Worm (Caenorhabditis elegans) whole organism, young adult: ENCODE measurements around the gene bir-1.

Source experiments
- F10E7.11 ChIP-seq: sonication (generic microtip); optimal IDR thresholded peaks from 2 replicates; lab custom pipeline; 2017; ENCODE audit warnings: mild to moderate bottlenecking, missing genetic modification characterization, moderate library complexity, missing compliant biosample characterization
- F57A8.1 ChIP-seq: fragments of 200-800 bp; sonication (Bioruptor generic); optimal IDR thresholded peaks from 2 replicates; lab custom pipeline; 2018; ENCODE audit warnings: mild to moderate bottlenecking, missing genetic modification characterization, moderate library complexity, missing compliant biosample characterization
- T26A5.8 ChIP-seq: sonication (generic microtip); optimal IDR thresholded peaks from 2 replicates; lab custom pipeline; 2016; ENCODE audit warnings: missing genetic modification characterization, missing compliant biosample characterization
- Y53G8AR.9 ChIP-seq: fragments of 200-800 bp; sonication (Bioruptor generic); conservative IDR thresholded peaks from 2 replicates; pipeline ENCODE4 v1.3.6; 2022; ENCODE audit warnings: missing genetic modification reagents, missing genetic modification characterization, missing compliant biosample characterization
- Y67H2A.10 ChIP-seq: fragments of 200-800 bp; sonication (Bioruptor generic); conservative IDR thresholded peaks from 2 replicates; pipeline ENCODE4 v1.3.6; 2022; ENCODE audit warnings: missing genetic modification reagents, missing genetic modification characterization, missing compliant biosample characterization
- ZK185.1 ChIP-seq: sonication (generic microtip); optimal IDR thresholded peaks from 2 replicates; lab custom pipeline; 2016; ENCODE audit warnings: mild to moderate bottlenecking, missing genetic modification characterization, missing compliant biosample characterization; ENCODE audit not compliant: poor library complexity, severe bottlenecking
- aptf-3 ChIP-seq: fragments of 200-800 bp; sonication (Bioruptor generic); IDR thresholded peaks from 2 replicates; pipeline ENCODE4 v1.3.6; 2022; ENCODE audit warnings: missing genetic modification characterization, missing compliant biosample characterization
- atf-7 ChIP-seq: sonication (generic microtip); optimal IDR thresholded peaks from 2 replicates; lab custom pipeline; 2017; ENCODE audit warnings: mild to moderate bottlenecking, missing genetic modification characterization, missing compliant biosample characterization
- athp-1 ChIP-seq: sonication (generic microtip); optimal IDR thresholded peaks from 2 replicates; lab custom pipeline; 2017; ENCODE audit warnings: mild to moderate bottlenecking, missing genetic modification characterization, missing compliant biosample characterization
- ccch-3 ChIP-seq: fragments of 200-800 bp; sonication (Bioruptor generic); optimal IDR thresholded peaks from 2 replicates; lab custom pipeline; 2018; ENCODE audit warnings: mild to moderate bottlenecking, missing genetic modification characterization, missing compliant biosample characterization
- cebp-1 ChIP-seq, 2 experiments: fragments of 200-800 bp in 1 of 2; sonication (Bioruptor generic) in 1 of 2; sonication (generic microtip) in 1 of 2; IDR thresholded peaks in 1 of 2; optimal IDR thresholded peaks in 1 of 2; 2 replicates each; pipeline versions ENCODE4 v1.3.6 to Lab custom; 2017 to 2022; ENCODE audit warnings: missing compliant biosample characterization in 2 of 2, missing genetic modification characterization in 2 of 2, mild to moderate bottlenecking in 1 of 2, missing genetic modification reagents in 1 of 2, moderate library complexity in 1 of 2
- ceh-27 ChIP-seq: fragments of 200-800 bp; sonication (Bioruptor generic); optimal IDR thresholded peaks from 2 replicates; lab custom pipeline; 2018; ENCODE audit warnings: mild to moderate bottlenecking, missing genetic modification characterization, moderate library complexity, missing compliant biosample characterization
- ceh-79 ChIP-seq: sonication (generic microtip); optimal IDR thresholded peaks from 2 replicates; lab custom pipeline; 2017; ENCODE audit warnings: mild to moderate bottlenecking, missing genetic modification characterization, missing compliant biosample characterization
- die-1 ChIP-seq: sonication (generic microtip); optimal IDR thresholded peaks from 2 replicates; lab custom pipeline; 2016; ENCODE audit warnings: missing genotype, mild to moderate bottlenecking, missing genetic modification characterization, missing compliant biosample characterization
- dpff-1 ChIP-seq: sonication (generic microtip); optimal IDR thresholded peaks from 2 replicates; lab custom pipeline; 2017; ENCODE audit warnings: mild to moderate bottlenecking, missing genetic modification characterization, missing compliant biosample characterization
- dpl-1 ChIP-seq: fragments of 150-350 bp; optimal IDR thresholded peaks from 2 replicates; lab custom pipeline; 2014; ENCODE audit warnings: missing biosample characterization, missing genetic modification reagents, missing genetic modification characterization
- egl-44 ChIP-seq: fragments of 200-800 bp; sonication (Bioruptor generic); IDR thresholded peaks from 2 replicates; pipeline ENCODE4 v1.3.6; 2022; ENCODE audit warnings: missing genetic modification reagents, missing genetic modification characterization, missing compliant biosample characterization
- egrh-3 ChIP-seq: fragments of 200-800 bp; sonication (Bioruptor generic); IDR thresholded peaks from 2 replicates; pipeline ENCODE4 v1.3.6; 2022; ENCODE audit warnings: missing genetic modification reagents, missing genetic modification characterization, missing compliant biosample characterization
- fkh-3 ChIP-seq: sonication (generic microtip); optimal IDR thresholded peaks from 2 replicates; lab custom pipeline; 2016; ENCODE audit warnings: mild to moderate bottlenecking, missing genetic modification characterization, missing compliant biosample characterization
- him-1 ChIP-seq: sonication (generic microtip); optimal IDR thresholded peaks from 2 replicates; lab custom pipeline; 2016; ENCODE audit warnings: missing genotype, missing genetic modification reagents, missing genetic modification characterization, missing compliant biosample characterization
- hrde-1 ChIP-seq: sonication (generic microtip); optimal IDR thresholded peaks from 2 replicates; lab custom pipeline; 2016; ENCODE audit warnings: missing genetic modification characterization, mild to moderate bottlenecking, missing compliant biosample characterization, moderate library complexity, missing genotype, missing genetic modification reagents, borderline replicate concordance
- lir-1 ChIP-seq: fragments of 200-800 bp; sonication (Bioruptor generic); conservative IDR thresholded peaks from 2 replicates; pipeline ENCODE4 v1.3.6; 2022; ENCODE audit warnings: missing genetic modification reagents, missing genetic modification characterization, missing compliant biosample characterization
- madf-3 ChIP-seq: fragments of 200-800 bp; sonication (Bioruptor generic); IDR thresholded peaks from 2 replicates; pipeline ENCODE4 v1.3.6; 2022; ENCODE audit warnings: missing genetic modification reagents, missing genetic modification characterization, missing compliant biosample characterization
- madf-8 ChIP-seq: fragments of 200-800 bp; sonication (Bioruptor generic); conservative IDR thresholded peaks from 2 replicates; pipeline ENCODE4 v1.3.6; 2022; ENCODE audit warnings: missing genetic modification reagents, missing genetic modification characterization, missing compliant biosample characterization
- mcd-1 ChIP-seq: fragments of 200-800 bp; sonication (Bioruptor generic); IDR thresholded peaks from 2 replicates; pipeline ENCODE4 v1.3.6; 2022; ENCODE audit warnings: missing genetic modification reagents, missing genetic modification characterization, missing compliant biosample characterization
- mxl-1 ChIP-seq: sonication (generic microtip); optimal IDR thresholded peaks from 2 replicates; lab custom pipeline; 2016; ENCODE audit warnings: missing genetic modification characterization, missing compliant biosample characterization
- nfyb-1 ChIP-seq: fragments of 200-800 bp; sonication (Bioruptor generic); IDR thresholded peaks from 2 replicates; pipeline ENCODE4 v1.3.6; 2022; ENCODE audit warnings: missing genetic modification reagents, missing genetic modification characterization, missing compliant biosample characterization
- nhr-179 ChIP-seq: sonication (generic microtip); optimal IDR thresholded peaks from 2 replicates; lab custom pipeline; 2016; ENCODE audit warnings: mild to moderate bottlenecking, missing genetic modification characterization, missing compliant biosample characterization
- nhr-80 ChIP-seq: sonication (generic microtip); optimal IDR thresholded peaks from 2 replicates; lab custom pipeline; 2016; ENCODE audit warnings: missing genetic modification characterization, missing compliant biosample characterization
- pha-4 ChIP-seq: fragments of 150-350 bp; sonication (generic microtip); optimal IDR thresholded peaks from 2 replicates; lab custom pipeline; 2014; ENCODE audit warnings: missing biosample characterization, missing genetic modification reagents, missing genetic modification characterization
- repo-1 ChIP-seq: sonication (generic microtip); optimal IDR thresholded peaks from 2 replicates; lab custom pipeline; 2017; ENCODE audit warnings: mild to moderate bottlenecking, missing genetic modification characterization, missing compliant biosample characterization
- snpc-1.3 ChIP-seq: sonication (generic microtip); optimal IDR thresholded peaks from 2 replicates; lab custom pipeline; 2017; ENCODE audit warnings: missing genetic modification characterization, mild to moderate bottlenecking, missing compliant biosample characterization, antibody characterized with exemption, moderate library complexity, missing genotype, missing genetic modification reagents; ENCODE audit not compliant: insufficient read depth
- snpc-3.4 ChIP-seq: sonication (generic microtip); optimal IDR thresholded peaks from 2 replicates; lab custom pipeline; 2017; ENCODE audit warnings: missing genetic modification characterization, mild to moderate bottlenecking, missing compliant biosample characterization, antibody characterized with exemption, moderate library complexity, missing genotype, missing genetic modification reagents
- unc-130 ChIP-seq: sonication (generic microtip); optimal IDR thresholded peaks from 2 replicates; lab custom pipeline; 2016; ENCODE audit warnings: missing genetic modification reagents, missing genetic modification characterization, missing compliant biosample characterization
- ztf-28 ChIP-seq: fragments of 200-800 bp; sonication (Bioruptor generic); IDR thresholded peaks from 2 replicates; pipeline ENCODE4 v1.3.6; 2022; ENCODE audit warnings: missing genetic modification reagents, missing genetic modification characterization, missing compliant biosample characterization

bir-1 gene

DNA sequence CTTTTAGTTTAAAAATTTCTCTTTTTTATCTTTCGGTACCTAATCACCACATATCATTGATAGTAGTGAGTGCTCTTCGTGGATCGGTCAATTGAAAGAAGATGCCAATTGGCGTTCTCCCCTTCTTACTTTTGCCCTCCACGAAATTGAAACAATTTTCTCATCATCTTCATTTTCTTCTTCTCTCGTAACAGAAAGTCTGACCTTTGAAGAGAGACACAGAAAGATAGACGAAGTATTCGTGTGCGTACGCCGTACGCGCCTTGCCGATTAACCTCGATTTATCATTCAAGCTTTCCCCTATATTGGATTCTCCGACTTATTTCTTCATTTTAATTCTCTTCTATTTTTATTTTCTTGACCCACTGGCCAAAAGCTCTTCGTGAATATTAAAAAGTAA is 33.2 kb downstream of the bir-1 start:
- no peak for TF ChIP-seq snpc-3.4 (tag; lab: Kevin White, UChicago)
- TF ChIP-seq lir-1 (GFP tag; lab: Robert Waterston, UW), result no peak
- TF ChIP-seq mcd-1 (GFP tag; lab: Robert Waterston, UW), result no peak
- no peak for TF ChIP-seq Y53G8AR.9 (GFP tag; lab: Robert Waterston, UW)
- TF ChIP-seq unc-130 (GFP tag; lab: Kevin White, UChicago), result no peak
- TF ChIP-seq nfyb-1 (GFP tag; lab: Robert Waterston, UW), result no peak
- no peak for TF ChIP-seq dpl-1
- no peak for TF ChIP-seq madf-3
- no peak for TF ChIP-seq dpff-1 (tag; lab: Kevin White, UChicago)
- TF ChIP-seq Y67H2A.10, result no peak
- no peak for TF ChIP-seq repo-1
- no peak for TF ChIP-seq ztf-28 (GFP tag; lab: Robert Waterston, UW)
- TF ChIP-seq T26A5.8 (tag; lab: Kevin White, UChicago), result no peak
- no peak for TF ChIP-seq snpc-1.3 (tag; lab: Kevin White, UChicago)
- TF ChIP-seq die-1 (tag; lab: Kevin White, UChicago), result no peak
- no peak for TF ChIP-seq ceh-79 (tag; lab: Kevin White, UChicago)
- no peak for TF ChIP-seq atf-7 (tag; lab: Kevin White, UChicago)
- TF ChIP-seq ZK185.1, result no peak
- no peak for TF ChIP-seq egrh-3
- TF ChIP-seq hrde-1, result no peak

DNA sequence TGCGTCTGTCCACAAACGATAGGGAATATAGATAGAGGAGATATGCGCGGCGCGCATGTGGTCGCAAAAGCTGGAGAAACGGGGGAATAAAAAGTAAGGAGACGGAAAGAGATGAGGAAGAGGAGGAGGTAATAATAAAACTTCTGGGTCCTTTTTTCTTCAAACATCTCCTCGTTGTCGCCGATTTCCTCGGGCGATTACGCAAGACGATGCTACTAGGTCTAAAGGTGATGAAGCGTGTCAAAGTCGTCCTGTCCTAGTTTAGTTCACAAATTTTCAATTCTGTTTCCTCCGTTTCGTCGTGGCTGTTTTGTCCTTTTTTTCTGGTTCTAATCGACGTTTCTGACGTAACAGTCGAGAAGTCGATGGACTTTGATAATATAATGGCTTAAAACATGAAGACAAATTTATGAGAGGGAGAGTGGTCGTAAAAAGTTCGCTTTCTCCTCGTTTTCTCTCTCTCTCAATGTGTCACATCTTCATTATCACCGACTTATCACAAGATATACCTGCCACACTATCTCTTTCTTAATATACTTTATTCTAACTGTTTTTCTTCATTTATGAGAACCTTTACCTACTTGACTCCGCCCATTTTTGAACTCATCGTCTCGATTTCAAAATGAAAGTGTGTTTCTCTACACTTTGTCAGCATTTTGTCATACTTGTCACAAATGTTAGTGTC is 36.4 kb downstream of the bir-1 start:
- TF ChIP-seq fkh-3 (tag; lab: Kevin White, UChicago) (no peak), ceh-27 (GFP tag; lab: Kevin White, UChicago) (no peak), pha-4 (tag; lab: Kevin White, UChicago) (no peak), madf-8 (no peak), F10E7.11 (tag; lab: Kevin White, UChicago) (no peak), him-1 (tag; lab: Kevin White, UChicago) (no peak)

DNA sequence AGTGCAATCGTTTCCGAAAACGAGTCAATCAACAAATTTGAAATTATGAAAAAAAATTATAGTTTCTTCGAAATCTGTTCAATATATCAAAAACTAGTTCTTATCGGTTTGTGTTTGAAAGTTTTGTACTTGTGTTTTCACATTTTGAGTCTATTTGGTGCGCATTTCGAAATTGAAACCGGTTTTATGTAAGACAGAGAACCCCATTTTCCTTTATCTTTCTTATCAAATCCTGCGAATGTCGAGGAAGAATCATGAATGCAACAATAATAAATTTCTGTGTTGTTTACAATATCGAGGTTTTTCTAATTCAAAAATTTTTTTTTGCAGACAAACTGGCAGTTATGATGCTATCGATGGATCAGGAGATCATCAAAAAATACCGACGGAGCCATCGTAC is 38.6 kb downstream of the bir-1 start:
- TF ChIP-seq cebp-1 (GFP tag; IDR thresholded peaks at IDR 0.05; lab: Robert Waterston, UW) (no peak), cebp-1 (tag; optimal IDR thresholded peaks at IDR 0.05; lab: Kevin White, UChicago) (peak; percentile 8), athp-1 (no peak)
- TF ChIP-seq, all 124 proteins: peak for 1

DNA sequence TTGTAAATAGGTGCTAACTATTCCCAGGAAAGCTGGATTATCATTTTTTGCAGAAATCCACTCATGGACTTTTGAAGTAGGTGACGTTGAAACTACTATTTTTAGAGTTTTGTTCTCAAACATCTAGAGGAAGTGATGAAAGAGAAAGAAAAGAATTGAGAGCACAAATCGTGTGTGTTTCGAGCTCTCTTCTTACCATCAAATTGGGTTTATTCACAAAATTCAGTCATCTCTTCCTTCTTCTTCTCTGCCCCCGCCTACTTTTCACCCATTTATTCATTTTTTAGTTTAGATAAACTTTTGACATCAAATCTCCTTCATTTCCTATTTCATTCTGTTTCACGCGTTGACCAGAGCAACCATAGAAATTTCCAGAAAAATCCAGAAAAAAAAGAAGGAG is 42.6 kb downstream of the bir-1 start, which contains the start of gene W05E10.2:
TSS of gene W05E10.2 (plus strand) at position 301 of the 400 bp plus-strand sequence.
- no peak for TF ChIP-seq ztf-28 (GFP tag; lab: Robert Waterston, UW)
- TF ChIP-seq nhr-179, result no peak
- TF ChIP-seq mxl-1 (tag; lab: Kevin White, UChicago), result no peak
- TF ChIP-seq, all 124 proteins: peak for 0

DNA sequence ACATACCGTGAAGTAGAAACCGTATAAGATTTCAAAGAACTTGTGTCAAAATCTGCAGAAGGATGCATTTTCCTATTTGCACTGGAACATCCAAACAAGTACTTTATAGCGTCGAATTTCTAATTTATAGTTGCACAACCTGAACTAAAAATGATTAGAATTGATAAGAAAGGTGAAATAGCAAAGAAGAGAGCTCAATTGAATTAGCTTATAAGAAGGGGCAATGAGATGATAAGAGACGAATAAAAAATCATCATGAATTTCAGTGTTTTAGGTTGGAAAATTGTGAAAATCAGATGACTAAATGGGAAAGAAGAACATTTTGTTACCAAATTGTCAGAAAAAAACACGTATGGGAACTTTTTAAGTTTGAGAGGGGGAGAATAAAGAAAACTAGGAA is 47.3 kb downstream of the bir-1 start, which contains the start of gene W05E10.1:
TSS of gene W05E10.1 (minus strand) at position 139 of the 400 bp plus-strand sequence.
- TF ChIP-seq nhr-80 (tag; lab: Kevin White, UChicago), result peak; percentile 57
- TF ChIP-seq ceh-27 (GFP tag; lab: Kevin White, UChicago), result no peak
- TF ChIP-seq aptf-3, result no peak
- no peak for TF ChIP-seq egl-44
- no peak for TF ChIP-seq ccch-3 (GFP tag; lab: Kevin White, UChicago)
- no peak for TF ChIP-seq F57A8.1 (GFP tag; lab: Kevin White, UChicago)
